Fruit fly (Drosophila melanogaster): ENCODE measurements around the gene CG5902.

Gene CG5902

DNA sequence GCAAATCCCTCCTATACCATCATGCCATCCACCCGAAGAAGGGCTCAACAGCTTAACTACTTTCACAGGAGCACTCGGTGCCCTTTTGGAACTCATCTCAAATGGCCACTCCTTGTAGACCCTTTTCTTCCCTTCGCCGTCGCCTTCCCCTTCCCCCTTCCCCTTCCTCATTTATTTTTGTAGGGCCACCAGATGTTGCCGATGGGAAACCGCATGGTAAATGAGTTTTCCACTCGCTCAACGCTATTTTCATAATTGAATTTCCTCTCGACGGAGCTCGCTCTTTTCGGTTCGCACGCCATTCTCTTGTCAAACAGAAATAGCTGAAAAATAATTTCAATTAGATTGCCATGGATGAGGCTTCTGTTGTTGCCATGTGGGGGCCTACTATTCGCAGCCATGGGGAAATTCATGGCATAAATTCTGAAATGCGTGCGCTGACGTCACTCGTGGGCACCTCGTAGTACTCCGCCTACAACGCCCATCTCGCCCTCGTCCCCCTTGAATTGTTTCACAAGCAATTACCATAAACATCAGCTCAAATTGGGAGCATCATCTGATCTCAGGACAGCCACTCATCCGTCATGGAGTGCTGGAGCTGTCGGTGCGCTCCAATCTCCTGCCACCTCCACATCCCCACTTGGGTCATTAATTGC lies 25.7 kb downstream of the CG5902 start:
- TF ChIP-seq EcR (GFP tag; optimal IDR thresholded peaks at IDR 0.05), result no peak
- no peak for TF ChIP-seq pan (optimal IDR thresholded peaks at IDR 0.05)
- TF ChIP-seq Dll (optimal IDR thresholded peaks at IDR 0.05), result no peak
- TF ChIP-seq CG8478 (optimal IDR thresholded peaks at IDR 0.05), result no peak
- TF ChIP-seq usp (GFP tag; optimal IDR thresholded peaks at IDR 0.05), result no peak
- no peak for TF ChIP-seq psq (optimal IDR thresholded peaks at IDR 0.05)

DNA sequence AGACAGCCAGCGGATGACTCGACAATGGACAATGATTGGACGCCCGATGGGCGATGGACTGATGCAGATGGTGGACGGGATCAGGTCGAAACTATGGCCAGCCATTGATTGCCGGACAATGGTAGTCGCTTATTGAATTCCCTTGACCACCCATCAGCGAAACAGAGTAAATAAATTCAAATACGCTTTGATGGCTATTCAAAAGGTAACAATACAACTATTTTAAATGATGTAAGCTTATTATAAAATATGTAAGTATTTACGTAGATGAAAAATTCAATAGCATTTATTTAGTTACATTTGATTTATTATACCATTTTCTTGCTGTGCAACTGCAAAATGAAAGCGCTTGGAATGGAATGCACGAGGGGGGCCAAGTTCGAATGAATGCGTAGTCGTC lies 28.2 kb downstream of the CG5902 start:
- no peak for TF ChIP-seq pan (optimal IDR thresholded peaks at IDR 0.05)
- no peak for TF ChIP-seq CG8478 (optimal IDR thresholded peaks at IDR 0.05)
- no peak for TF ChIP-seq Dll (optimal IDR thresholded peaks at IDR 0.05)

DNA sequence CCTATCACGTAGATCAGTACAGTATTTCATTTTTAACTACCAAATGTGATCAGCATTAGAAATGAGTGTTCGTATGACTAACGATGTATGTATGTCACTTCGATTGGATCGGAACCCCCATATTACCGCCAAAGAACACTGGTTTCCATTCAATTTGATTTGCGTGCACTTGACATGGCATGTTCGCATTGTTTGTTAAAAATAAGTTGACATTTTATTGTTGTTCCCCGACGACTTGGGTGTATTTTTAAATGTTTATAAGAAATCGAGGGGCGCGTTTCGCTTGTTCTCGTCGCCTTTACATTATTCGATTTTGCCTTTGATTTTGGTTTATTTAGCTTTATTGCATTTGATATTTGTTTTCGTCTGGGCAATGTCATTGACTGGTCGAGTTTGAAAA lies 29.0 kb downstream of the CG5902 start:
- no peak for TF ChIP-seq EcR (GFP tag; optimal IDR thresholded peaks at IDR 0.05)
- no peak for TF ChIP-seq Dll (optimal IDR thresholded peaks at IDR 0.05)
- TF ChIP-seq psq (optimal IDR thresholded peaks at IDR 0.05), result no peak
- no peak for TF ChIP-seq CG8478 (optimal IDR thresholded peaks at IDR 0.05)
- TF ChIP-seq pan (optimal IDR thresholded peaks at IDR 0.05), result no peak
- TF ChIP-seq usp (GFP tag; optimal IDR thresholded peaks at IDR 0.05), result no peak

DNA sequence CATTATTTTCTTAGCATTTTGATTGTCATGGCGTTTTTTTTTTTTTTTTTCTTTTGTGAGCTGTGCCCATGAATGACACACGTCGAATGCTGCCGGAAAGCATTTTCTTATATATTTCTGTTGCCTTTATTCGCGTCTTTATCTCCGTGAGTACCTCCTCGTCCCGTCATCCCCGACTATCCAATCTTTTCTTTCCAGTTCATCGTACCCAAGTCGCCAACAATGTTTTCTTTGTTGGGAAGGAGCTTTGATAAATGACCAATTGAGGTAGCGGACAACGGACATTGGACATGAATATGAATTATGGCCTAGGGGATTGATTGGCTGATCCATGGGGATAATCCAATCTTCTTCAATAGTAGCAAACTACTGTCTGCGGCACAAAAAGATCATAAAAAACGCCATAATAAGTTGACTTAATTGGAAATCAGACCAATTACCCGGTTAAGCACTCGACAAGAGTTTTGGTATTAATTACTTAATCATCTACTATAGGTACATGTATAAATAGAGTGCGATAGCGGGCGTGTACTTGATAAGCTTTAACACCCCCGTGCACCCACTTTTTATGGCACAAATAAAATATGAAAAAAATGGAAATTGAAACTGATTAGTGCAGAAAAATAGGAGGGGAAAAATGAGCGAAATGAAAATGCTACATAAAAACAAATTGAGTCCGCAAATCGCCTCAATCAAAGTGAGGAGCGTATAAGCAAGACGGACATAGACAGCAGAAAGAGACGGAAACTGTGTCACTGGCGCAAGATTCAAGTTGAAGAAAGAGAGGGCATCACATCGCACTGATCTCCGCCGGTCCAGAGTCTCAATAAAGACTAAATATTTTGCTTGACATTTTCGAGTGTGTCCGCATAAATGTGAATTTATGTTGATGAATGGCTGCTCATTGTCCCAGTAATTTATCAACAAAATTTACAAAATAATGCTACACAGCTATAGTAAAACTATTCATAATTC lies 29.8 kb downstream of the CG5902 start:
- TF ChIP-seq psq (optimal IDR thresholded peaks at IDR 0.05) (no peak), pan (optimal IDR thresholded peaks at IDR 0.05) (no peak), Dll (optimal IDR thresholded peaks at IDR 0.05) (no peak), EcR (GFP tag; optimal IDR thresholded peaks at IDR 0.05) (peak in 1 of 2 experiments; percentile 55)

DNA sequence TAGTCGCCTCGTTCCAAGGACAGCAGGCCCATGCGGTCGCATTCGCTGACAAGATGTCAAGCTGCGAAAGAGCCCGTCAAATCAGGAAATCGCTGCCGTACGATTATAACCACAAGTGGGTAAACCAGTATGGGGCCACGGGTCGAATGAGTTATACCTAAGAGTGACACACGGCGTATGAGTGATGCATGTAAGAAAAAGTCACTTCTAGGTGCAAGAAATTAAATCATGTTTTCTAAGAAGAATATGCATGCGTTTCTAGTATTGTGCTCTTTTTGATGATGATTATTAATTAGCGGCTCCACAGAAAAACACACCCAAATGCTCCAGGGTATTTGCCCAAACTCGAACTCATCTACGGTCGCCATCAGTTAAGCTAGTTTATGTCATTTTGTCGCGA lies 31.2 kb downstream of the CG5902 start:
- TF ChIP-seq usp (GFP tag; optimal IDR thresholded peaks at IDR 0.05) (no peak), pan (optimal IDR thresholded peaks at IDR 0.05) (no peak), Dll (optimal IDR thresholded peaks at IDR 0.05) (no peak), EcR (GFP tag; optimal IDR thresholded peaks at IDR 0.05) (no peak), CG8478 (optimal IDR thresholded peaks at IDR 0.05) (no peak), psq (optimal IDR thresholded peaks at IDR 0.05) (no peak)

DNA sequence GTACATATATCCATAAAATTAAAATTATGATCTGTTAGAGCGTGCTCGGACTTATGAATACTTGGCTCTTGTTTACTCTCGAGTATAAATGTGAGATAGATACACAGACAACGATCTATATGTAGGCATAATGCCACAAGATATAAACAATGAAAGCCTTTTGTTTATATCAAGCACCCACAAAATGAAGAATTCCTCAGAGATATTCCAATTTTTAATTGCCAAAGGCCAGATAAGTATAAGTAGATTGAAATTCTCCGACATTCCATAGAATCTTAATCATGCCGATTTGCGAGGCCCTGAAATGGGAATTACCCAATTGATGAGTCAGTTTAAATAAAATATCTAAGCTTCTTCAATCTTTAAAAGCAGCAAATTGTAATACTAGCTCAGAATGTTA lies 35.5 kb downstream of the CG5902 start:
- TF ChIP-seq Dll (optimal IDR thresholded peaks at IDR 0.05), result no peak
- TF ChIP-seq psq (optimal IDR thresholded peaks at IDR 0.05), result no peak
- TF ChIP-seq usp (GFP tag; optimal IDR thresholded peaks at IDR 0.05), result no peak
- TF ChIP-seq CG8478 (optimal IDR thresholded peaks at IDR 0.05), result no peak
- TF ChIP-seq pan (optimal IDR thresholded peaks at IDR 0.05), result no peak
- TF ChIP-seq EcR (GFP tag; optimal IDR thresholded peaks at IDR 0.05), result no peak

DNA sequence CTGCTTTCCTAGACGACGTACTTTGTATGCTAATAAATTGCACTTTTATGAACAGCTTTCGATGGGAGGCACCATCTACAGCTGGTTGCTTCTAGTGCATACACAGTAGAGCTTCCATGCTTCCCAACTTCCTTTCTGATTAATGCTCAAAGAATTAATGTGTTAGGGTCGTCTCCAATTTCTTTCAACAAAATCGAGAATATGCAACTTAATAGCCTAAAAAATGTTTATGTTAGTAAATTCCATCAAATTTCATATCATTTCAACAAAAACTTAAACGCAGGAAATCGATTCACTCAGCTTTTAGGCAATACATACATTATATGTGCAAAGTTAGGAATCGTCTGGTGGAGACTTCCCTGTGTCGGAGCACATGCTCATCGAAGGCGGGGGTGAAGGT lies 37.7 kb downstream of the CG5902 start:
- TF ChIP-seq Dll (optimal IDR thresholded peaks at IDR 0.05), result no peak
- TF ChIP-seq usp (GFP tag; optimal IDR thresholded peaks at IDR 0.05), result no peak
- no peak for TF ChIP-seq EcR (GFP tag; optimal IDR thresholded peaks at IDR 0.05)
- TF ChIP-seq pan (optimal IDR thresholded peaks at IDR 0.05), result no peak
- no peak for TF ChIP-seq CG8478 (optimal IDR thresholded peaks at IDR 0.05)
- TF ChIP-seq psq (optimal IDR thresholded peaks at IDR 0.05), result no peak

DNA sequence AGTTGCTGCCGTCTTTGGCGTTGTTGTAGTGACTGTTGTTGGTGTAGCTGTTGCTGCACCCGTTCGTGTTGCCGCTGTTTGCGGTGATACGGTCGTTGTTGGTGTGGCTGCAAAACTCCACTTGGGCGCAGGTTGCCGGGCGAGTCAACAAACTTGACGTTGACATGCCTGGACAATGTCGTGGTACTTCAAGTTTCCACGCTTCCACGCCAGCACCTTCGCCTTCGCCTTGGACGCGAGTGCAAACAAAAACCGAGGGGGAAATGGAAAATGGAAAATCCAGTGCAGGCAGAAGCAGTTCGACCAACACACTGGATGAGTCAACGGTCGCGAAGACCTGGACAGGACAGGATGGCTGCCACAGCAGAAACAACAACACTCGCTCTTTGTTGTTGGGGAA lies 38.2 kb downstream of the CG5902 start:
- TF ChIP-seq usp (GFP tag; optimal IDR thresholded peaks at IDR 0.05), result no peak
- no peak for TF ChIP-seq psq (optimal IDR thresholded peaks at IDR 0.05)
- no peak for TF ChIP-seq CG8478 (optimal IDR thresholded peaks at IDR 0.05)
- peak in 1 of 2 experiments; percentile 72 for TF ChIP-seq EcR (GFP tag; optimal IDR thresholded peaks at IDR 0.05)
- TF ChIP-seq pan (optimal IDR thresholded peaks at IDR 0.05), result no peak
- TF ChIP-seq Dll (optimal IDR thresholded peaks at IDR 0.05), result no peak

DNA sequence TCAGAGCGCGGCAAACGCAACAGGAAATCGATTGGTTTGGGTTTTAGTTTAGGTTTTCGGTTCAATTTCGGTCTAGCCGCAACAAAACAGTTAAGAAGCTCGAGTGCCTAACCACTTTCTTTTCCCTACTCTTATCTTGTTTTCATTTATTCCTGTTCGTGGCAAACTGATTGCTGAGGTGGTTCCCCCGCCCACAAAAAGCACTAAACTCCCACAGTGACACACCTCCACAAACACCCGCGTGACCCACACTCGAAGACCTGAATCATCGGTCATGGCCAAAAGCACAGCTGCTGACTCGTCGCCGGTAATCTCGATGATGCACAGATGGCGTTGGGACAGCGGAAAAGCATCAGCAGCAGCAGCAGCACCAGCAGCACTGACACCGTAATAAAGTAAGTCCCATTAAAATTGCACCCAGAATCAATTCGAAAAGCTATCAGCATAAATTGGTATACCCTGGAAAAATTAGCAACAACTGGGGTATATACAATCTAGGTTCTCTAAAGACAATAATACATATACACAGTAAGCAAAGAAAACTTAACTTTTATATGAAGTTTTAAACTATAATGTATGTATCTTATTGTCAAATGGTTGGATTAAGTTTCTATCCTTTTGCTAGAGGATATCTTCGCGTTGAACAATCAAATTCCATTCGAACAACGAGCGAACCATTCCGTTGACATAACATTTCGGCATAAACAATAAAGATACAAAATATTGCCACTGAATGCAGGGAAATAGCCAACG lies 39.4 kb downstream of the CG5902 start:
- TF ChIP-seq usp (GFP tag; optimal IDR thresholded peaks at IDR 0.05), result no peak
- no peak for TF ChIP-seq Dll (optimal IDR thresholded peaks at IDR 0.05)
- TF ChIP-seq pan (optimal IDR thresholded peaks at IDR 0.05), result no peak
- TF ChIP-seq CG8478 (optimal IDR thresholded peaks at IDR 0.05), result no peak
- no peak for TF ChIP-seq EcR (GFP tag; optimal IDR thresholded peaks at IDR 0.05)

DNA sequence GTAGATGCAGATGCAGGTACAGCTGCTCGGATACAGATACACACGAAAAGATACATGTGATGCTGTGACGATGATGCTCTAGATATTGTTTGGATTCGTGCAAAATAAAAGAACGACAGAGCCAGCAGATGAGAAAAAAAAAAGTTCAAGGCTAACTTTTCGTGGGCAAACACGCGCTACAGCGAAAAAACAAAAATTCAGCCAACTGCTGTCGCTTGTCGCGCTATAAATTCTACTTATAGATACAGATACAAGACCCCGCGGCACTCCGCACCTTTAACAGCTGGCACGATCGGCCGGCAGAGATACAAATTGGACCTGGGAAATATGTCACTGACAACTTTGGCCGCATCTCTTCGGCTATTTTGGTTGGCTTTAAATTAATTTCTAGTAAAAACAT lies 40.1 kb downstream of the CG5902 start:
- TF ChIP-seq Dll (optimal IDR thresholded peaks at IDR 0.05) (no peak), psq (optimal IDR thresholded peaks at IDR 0.05) (no peak), usp (GFP tag; optimal IDR thresholded peaks at IDR 0.05) (no peak), pan (optimal IDR thresholded peaks at IDR 0.05) (no peak), CG8478 (optimal IDR thresholded peaks at IDR 0.05) (no peak), EcR (GFP tag; optimal IDR thresholded peaks at IDR 0.05) (no peak)

DNA sequence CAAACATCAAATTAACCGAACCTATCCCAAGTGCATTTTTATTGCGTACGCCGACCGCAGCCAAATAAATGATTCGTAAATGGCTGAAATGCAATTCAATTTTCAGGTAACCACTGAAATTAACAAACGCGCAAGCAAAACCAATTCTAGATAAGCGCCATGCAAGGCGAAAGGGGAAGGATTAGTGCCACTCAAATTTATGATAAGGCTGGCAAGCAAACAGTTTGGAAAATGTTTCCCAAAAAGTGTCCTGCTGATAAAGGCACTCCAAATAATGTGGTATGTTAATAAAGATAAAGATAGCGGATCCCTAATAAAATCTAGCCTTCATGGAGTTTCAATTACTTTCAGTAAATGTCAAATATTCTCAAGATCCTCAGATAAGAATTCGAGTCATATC lies 40.8 kb downstream of the CG5902 start:
- TF ChIP-seq EcR (GFP tag; optimal IDR thresholded peaks at IDR 0.05) (no peak), usp (GFP tag; optimal IDR thresholded peaks at IDR 0.05) (no peak), psq (optimal IDR thresholded peaks at IDR 0.05) (no peak)

Measured in whole organism.